Fruit fly (Drosophila melanogaster) Kc167 (cell line): ENCODE measurements around the gene Ilp3.

Source experiments
- h ChIP-seq: fragments of >200 bp; optimal IDR thresholded peaks from 3 replicates; lab custom pipeline; 2018; ENCODE audit warnings: missing external identifiers
- insv ChIP-seq: fragments of >200 bp; optimal IDR thresholded peaks from 3 replicates; lab custom pipeline; 2018; ENCODE audit warnings: missing external identifiers
- psq ChIP-seq: fragments of >200 bp; optimal IDR thresholded peaks from 2 replicates; lab custom pipeline; 2017; ENCODE audit warnings: missing external identifiers
- ttk ChIP-seq: sonication (Bioruptor generic); optimal IDR thresholded peaks from 2 replicates; lab custom pipeline; 2017; ENCODE audit warnings: missing external identifiers

dm6 chr3L:9751625-9752024, 50.3 kb downstream of the Ilp3 start:
- no peak for TF ChIP-seq h (lab: Kevin White, UChicago)
- no peak for TF ChIP-seq insv (lab: Kevin White, UChicago)
- no peak for TF ChIP-seq psq
- TF ChIP-seq ttk (lab: Kevin White, UChicago), result no peak
